Fruit fly (Drosophila melanogaster): ENCODE data around the gene Plzf.

Plzf gene

dm6 chr2L:12065683-12066386 lies 17.1 kb upstream of the Plzf start:
- TF ChIP-seq CG7368 (GFP tag; optimal IDR thresholded peaks at IDR 0.05) (peak; percentile 84), fd85E (GFP tag; optimal IDR thresholded peaks at IDR 0.05) (peak; percentile 49), CG15336 (GFP tag; IDR thresholded peaks at IDR 0.05) (peak; percentile 98), esn (GFP tag; optimal IDR thresholded peaks at IDR 0.05) (peak; percentile 87), dac (GFP tag; optimal IDR thresholded peaks at IDR 0.05) (peak; percentile 98), CG11902 (GFP tag; optimal IDR thresholded peaks at IDR 0.05) (peak; percentile 70), vri (GFP tag; optimal IDR thresholded peaks at IDR 0.05) (peak; percentile 10), Hr38 (GFP tag; optimal IDR thresholded peaks at IDR 0.05) (no peak), salr (GFP tag; optimal IDR thresholded peaks at IDR 0.05) (peak; percentile 55 to 98), CG10631 (GFP tag; optimal IDR thresholded peaks at IDR 0.05) (peak; percentile 94), CG11762 (GFP tag; optimal IDR thresholded peaks at IDR 0.05; ENCODE audit: insufficient read depth) (peak; percentile 88), CG16779 (tag; optimal IDR thresholded peaks at IDR 0.05) (peak; percentile 91), Hr39 (GFP tag; optimal IDR thresholded peaks at IDR 0.05) (peak; percentile 41), cyc (GFP tag; optimal IDR thresholded peaks at IDR 0.05) (peak; percentile 64), eg (GFP tag; IDR thresholded peaks at IDR 0.05) (peak; percentile 96), CG1621 (tag; optimal IDR thresholded peaks at IDR 0.05) (peak; percentile 67), fd59A (GFP tag; optimal IDR thresholded peaks at IDR 0.05) (peak; percentile 76), Blimp-1 (GFP tag; optimal IDR thresholded peaks at IDR 0.05) (peak; percentile 97), dsx (GFP tag; optimal IDR thresholded peaks at IDR 0.05; ENCODE audit: poor library complexity, severe bottlenecking) (peak; percentile 91), CG8632 (GFP tag; optimal IDR thresholded peaks at IDR 0.05) (peak; percentile 89), pdm3 (GFP tag; optimal IDR thresholded peaks at IDR 0.05) (peak; percentile 84), CG10669 (GFP tag; optimal IDR thresholded peaks at IDR 0.05) (peak; percentile 85), topi (GFP tag; optimal IDR thresholded peaks at IDR 0.05) (peak; percentile 71), Eip93F (GFP tag; optimal IDR thresholded peaks at IDR 0.05) (peak; percentile 75), OdsH (GFP tag; optimal IDR thresholded peaks at IDR 0.05) (peak; percentile 95), net (GFP tag; optimal IDR thresholded peaks at IDR 0.05) (peak; percentile 93), CG3919 (GFP tag; optimal IDR thresholded peaks at IDR 0.05) (peak; percentile 93), CG4318 (GFP tag; optimal IDR thresholded peaks at IDR 0.05) (peak; percentile 99), Hr4 (GFP tag; optimal IDR thresholded peaks at IDR 0.05) (peak; percentile 94), spab (GFP tag; optimal IDR thresholded peaks at IDR 0.05) (peak; percentile 87), CG3032 (tag; optimal IDR thresholded peaks at IDR 0.05) (peak; percentile 94), Gug (GFP tag; IDR thresholded peaks at IDR 0.05) (peak; percentile 94), CG11294 (GFP tag; IDR thresholded peaks at IDR 0.05) (peak; percentile 87), Eip75B (GFP tag; optimal IDR thresholded peaks at IDR 0.05) (peak; percentile 82), CG31627 (GFP tag; optimal IDR thresholded peaks at IDR 0.05) (peak; percentile 36), Ets96B (tag; optimal IDR thresholded peaks at IDR 0.05) (peak; percentile 91), ss (GFP tag; optimal IDR thresholded peaks at IDR 0.05) (peak; percentile 91 to 92), acj6 (GFP tag; optimal IDR thresholded peaks at IDR 0.05) (peak; percentile 93), Sox14 (GFP tag; optimal IDR thresholded peaks at IDR 0.05) (peak; percentile 82), svp (GFP tag) (no peak), fkh (GFP tag; optimal IDR thresholded peaks at IDR 0.05) (no peak), CG6854 (GFP tag; optimal IDR thresholded peaks at IDR 0.05) (peak; percentile 69), Lpt (GFP tag; optimal IDR thresholded peaks at IDR 0.05) (peak; percentile 97), CG32006 (GFP tag; optimal IDR thresholded peaks at IDR 0.05) (peak; percentile 100), Met (GFP tag; optimal IDR thresholded peaks at IDR 0.05) (peak; percentile 74), CG6163 (GFP tag; IDR thresholded peaks at IDR 0.05) (peak; percentile 91), lz (GFP tag; optimal IDR thresholded peaks at IDR 0.05) (peak; percentile 66), CG6276 (GFP tag; optimal IDR thresholded peaks at IDR 0.05) (peak; percentile 97), Ets21C (GFP tag; optimal IDR thresholded peaks at IDR 0.05) (peak; percentile 43), CG34406 (GFP tag; optimal IDR thresholded peaks at IDR 0.05) (peak; percentile 90)

Data from whole organism, prepupa.